Worm (Caenorhabditis elegans): ENCODE measurements around the gene str-109.

ce11 chrV:16202618-16203017 lies 40.6 kb upstream of the str-109 start, which contains the start of gene F11A5.18:
- TF ChIP-seq akir-1 (GFP tag; optimal IDR thresholded peaks at IDR 0.05): no peak
- no peak for TF ChIP-seq pbrm-1 (GFP tag; IDR thresholded peaks at IDR 0.05)
- no peak for TF ChIP-seq cebp-1 (GFP tag; IDR thresholded peaks at IDR 0.05)
- no peak for TF ChIP-seq cebp-1 (tag; optimal IDR thresholded peaks at IDR 0.05)
- TF ChIP-seq ama-1 (optimal IDR thresholded peaks at IDR 0.05): no peak
- no peak for TF ChIP-seq ama-1 (GFP tag; optimal IDR thresholded peaks at IDR 0.05)
- TF ChIP-seq ztf-18 (tag; optimal IDR thresholded peaks at IDR 0.05): no peak
- no peak for TF ChIP-seq pha-4 (tag; optimal IDR thresholded peaks at IDR 0.05)
- TF ChIP-seq somi-1 (GFP tag; optimal IDR thresholded peaks at IDR 0.05): no peak
